Fruit fly (Drosophila melanogaster): ENCODE data around the gene GC1.

DNA sequence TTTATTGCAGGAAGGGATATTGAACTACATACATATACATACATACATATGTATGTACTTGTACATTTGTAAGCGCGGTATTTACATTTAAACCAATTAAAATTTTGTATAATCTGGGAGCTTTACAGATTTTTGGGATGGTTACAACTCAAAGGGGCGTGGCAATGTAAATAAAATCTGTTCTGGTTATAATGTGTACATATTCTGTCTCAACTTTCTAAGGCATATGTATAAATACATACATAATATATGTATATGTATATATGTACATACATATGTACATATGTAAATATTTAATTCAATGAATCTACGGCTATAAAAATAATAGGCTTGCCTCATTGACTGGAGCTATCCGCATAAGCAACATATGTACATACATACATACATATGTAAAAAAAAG is 10.1 kb upstream of the GC1 start:
- TF ChIP-seq psq (optimal IDR thresholded peaks at IDR 0.05) (no peak), Sin3A (optimal IDR thresholded peaks at IDR 0.05) (no peak), h (optimal IDR thresholded peaks at IDR 0.05) (no peak), ttk (optimal IDR thresholded peaks at IDR 0.05) (no peak), Myc (optimal IDR thresholded peaks at IDR 0.05) (no peak), insv (optimal IDR thresholded peaks at IDR 0.05) (no peak)
